Fruit fly (Drosophila melanogaster) whole organism, embryonic: ENCODE measurements around the gene slif.

ENCODE experiments used
- CG1233 ChIP-seq: fragments of 200-800 bp; sonication (Bioruptor generic); optimal IDR thresholded peaks from 4 replicates; lab custom pipeline; 2018; ENCODE audit warnings: missing biosample characterization, mild to moderate bottlenecking, missing genetic modification characterization
- CG12659 ChIP-seq: fragments of 200-800 bp; sonication (Bioruptor generic); optimal IDR thresholded peaks from 3 replicates; lab custom pipeline; 2017; ENCODE audit warnings: mild to moderate bottlenecking, missing biosample characterization, missing genetic modification reagents, missing genetic modification characterization
- CG14014 ChIP-seq: fragments of 200-800 bp; sonication (Bioruptor generic); IDR thresholded peaks from 2 replicates; pipeline ENCODE4 v1.3.6; 2022; ENCODE audit warnings: missing biosample characterization, missing genetic modification characterization
- CG14860 ChIP-seq: fragments of 200-800 bp; sonication (Bioruptor generic); IDR thresholded peaks from 3 replicates; pipeline ENCODE4 v1.3.6; 2022; ENCODE audit warnings: missing biosample characterization, missing genetic modification characterization; ENCODE audit not compliant: partially characterized antibody
- CG17385 ChIP-seq: fragments of 200-800 bp; sonication (Bioruptor generic); optimal IDR thresholded peaks from 3 replicates; lab custom pipeline; 2018; ENCODE audit warnings: missing biosample characterization, mild to moderate bottlenecking, missing genetic modification characterization
- CG17568 ChIP-seq: fragments of 200-800 bp; sonication (Bioruptor generic); optimal IDR thresholded peaks from 2 replicates; lab custom pipeline; 2018; ENCODE audit warnings: missing biosample characterization, mild to moderate bottlenecking, missing genetic modification characterization, moderate library complexity
- CG30403 ChIP-seq: fragments of 200-800 bp; sonication (Bioruptor generic); optimal IDR thresholded peaks from 3 replicates; lab custom pipeline; 2016; ENCODE audit warnings: missing biosample characterization, missing genetic modification characterization
- CG42726 ChIP-seq: fragments of 200-800 bp; sonication (Bioruptor generic); IDR thresholded peaks from 2 replicates; pipeline ENCODE4 v1.3.6; 2022; ENCODE audit warnings: missing biosample characterization, missing genetic modification characterization; ENCODE audit not compliant: partially characterized antibody
- CG4707 ChIP-seq: fragments of 200-800 bp; sonication (Bioruptor generic); optimal IDR thresholded peaks from 2 replicates; lab custom pipeline; 2018; ENCODE audit warnings: missing biosample characterization, mild to moderate bottlenecking, missing genetic modification characterization, moderate library complexity
- CG4730 ChIP-seq: fragments of 200-800 bp; sonication (Bioruptor generic); IDR thresholded peaks from 2 replicates; pipeline ENCODE4 v1.3.6; 2022; ENCODE audit warnings: missing biosample characterization, missing genetic modification characterization
- CG6654 ChIP-seq: fragments of 200-800 bp; sonication (Bioruptor generic); optimal IDR thresholded peaks from 2 replicates; lab custom pipeline; 2017; ENCODE audit warnings: missing biosample characterization, mild to moderate bottlenecking, missing genetic modification characterization
- CG6683 ChIP-seq: fragments of 200-800 bp; sonication (Bioruptor generic); optimal IDR thresholded peaks from 2 replicates; lab custom pipeline; 2017; ENCODE audit warnings: missing biosample characterization, mild to moderate bottlenecking, missing genetic modification characterization, missing genetic modification reagents
- CG6765 ChIP-seq: fragments of 200-800 bp; sonication (Bioruptor generic); optimal IDR thresholded peaks from 3 replicates; lab custom pipeline; 2017; ENCODE audit warnings: missing biosample characterization, mild to moderate bottlenecking, missing genetic modification characterization
- CG7745 ChIP-seq: fragments of 200-800 bp; sonication (Bioruptor generic); optimal IDR thresholded peaks from 2 replicates; lab custom pipeline; 2018; ENCODE audit warnings: missing biosample characterization, mild to moderate bottlenecking, missing genetic modification characterization, moderate library complexity
- CG7839 ChIP-seq: fragments of 200-800 bp; sonication (Bioruptor generic); optimal IDR thresholded peaks from 3 replicates; lab custom pipeline; 2018; ENCODE audit warnings: missing biosample characterization, mild to moderate bottlenecking, missing genetic modification characterization, moderate library complexity
- CG8089 ChIP-seq: fragments of 200-800 bp; sonication (Bioruptor generic); optimal IDR thresholded peaks from 3 replicates; lab custom pipeline; 2016; ENCODE audit warnings: missing biosample characterization, missing genetic modification characterization
- CG9609 ChIP-seq: fragments of 200-800 bp; sonication (Bioruptor generic); optimal IDR thresholded peaks from 3 replicates; lab custom pipeline; 2016; ENCODE audit warnings: missing biosample characterization, missing genetic modification characterization
- CG9932 ChIP-seq: fragments of 200-800 bp; sonication (Bioruptor generic); IDR thresholded peaks from 2 replicates; pipeline ENCODE4 v1.3.6; 2022; ENCODE audit warnings: missing biosample characterization, missing genetic modification characterization
- CoRest ChIP-seq: fragments of 200-800 bp; sonication (Bioruptor generic); optimal IDR thresholded peaks from 3 replicates; lab custom pipeline; 2018; ENCODE audit warnings: missing biosample characterization, mild to moderate bottlenecking, missing genetic modification characterization, moderate library complexity
- CrebB ChIP-seq: fragments of 200-800 bp; sonication (Bioruptor generic); optimal IDR thresholded peaks from 3 replicates; lab custom pipeline; 2018; ENCODE audit warnings: missing biosample characterization, mild to moderate bottlenecking, missing genetic modification characterization
- Dbx ChIP-seq: fragments of 200-800 bp; sonication (Bioruptor generic); IDR thresholded peaks from 3 replicates; pipeline ENCODE4 v1.3.6; 2022; ENCODE audit warnings: missing biosample characterization, missing genetic modification characterization
- Elba2 ChIP-seq: fragments of 200-800 bp; sonication (Bioruptor generic); optimal IDR thresholded peaks from 3 replicates; lab custom pipeline; 2016; ENCODE audit warnings: missing biosample characterization, missing genetic modification characterization
- Ets65A ChIP-seq: fragments of 200-800 bp; sonication (Bioruptor generic); peaks from one replicate; lab custom pipeline; 2016; ENCODE audit warnings: missing biosample characterization, missing genetic modification characterization
- Ets97D ChIP-seq: fragments of 200-800 bp; sonication (Bioruptor generic); optimal IDR thresholded peaks from 3 replicates; lab custom pipeline; 2016; ENCODE audit warnings: missing biosample characterization, missing genetic modification characterization
- H2.0 ChIP-seq: fragments of 200-800 bp; sonication (Bioruptor generic); IDR thresholded peaks from 2 replicates; pipeline ENCODE4 v1.3.6; 2022; ENCODE audit warnings: missing biosample characterization, missing genetic modification characterization
- HLH54F ChIP-seq: fragments of 200-800 bp; sonication (Bioruptor generic); optimal IDR thresholded peaks from 3 replicates; lab custom pipeline; 2016; ENCODE audit warnings: missing biosample characterization, missing genetic modification characterization
- HLHmδ ChIP-seq: fragments of 200-800 bp; sonication (Bioruptor generic); optimal IDR thresholded peaks from 2 replicates; lab custom pipeline; 2018; ENCODE audit warnings: missing biosample characterization, mild to moderate bottlenecking, missing genetic modification characterization, moderate library complexity
- Hr78 ChIP-seq, 2 experiments: fragments of 200-800 bp in 1 of 2; fragments of >200 bp in 1 of 2; sonication (Bioruptor generic) in 1 of 2; optimal IDR thresholded peaks; 2 replicates each; lab custom pipeline; 2017 to 2019; ENCODE audit warnings: missing biosample characterization in 2 of 2, missing genetic modification characterization in 2 of 2, mild to moderate bottlenecking in 1 of 2, moderate library complexity in 1 of 2
- MBD-R2 ChIP-seq: fragments of 200-800 bp; sonication (Bioruptor generic); IDR thresholded peaks from 2 replicates; pipeline ENCODE4 v1.3.6; 2022; ENCODE audit warnings: missing biosample characterization, missing genetic modification characterization
- Mes4 ChIP-seq: fragments of 200-800 bp; sonication (Bioruptor generic); optimal IDR thresholded peaks from 2 replicates; lab custom pipeline; 2016; ENCODE audit warnings: missing biosample characterization, missing genetic modification characterization
- Rx ChIP-seq: fragments of 200-800 bp; sonication (Bioruptor generic); IDR thresholded peaks from 2 replicates; pipeline ENCODE4 v1.3.6; 2022; ENCODE audit warnings: missing biosample characterization, missing genetic modification characterization
- cad ChIP-seq: fragments of >200 bp; optimal IDR thresholded peaks from 2 replicates; lab custom pipeline; 2017; ENCODE audit warnings: missing biosample characterization, missing genetic modification characterization
- chm ChIP-seq: fragments of 200-800 bp; sonication (Bioruptor generic); IDR thresholded peaks from 2 replicates; pipeline ENCODE4 v1.3.6; 2022; ENCODE audit warnings: missing biosample characterization, missing genetic modification characterization
- crp ChIP-seq, 2 experiments: fragments of 200-800 bp; sonication (Bioruptor generic); optimal IDR thresholded peaks; 2 replicates in 1 of 2; 3 replicates in 1 of 2; lab custom pipeline; 2017; ENCODE audit warnings: missing biosample characterization in 2 of 2, missing genetic modification characterization in 2 of 2, mild to moderate bottlenecking in 1 of 2, moderate library complexity in 1 of 2
- gcm ChIP-seq: fragments of 200-800 bp; sonication (Bioruptor generic); optimal IDR thresholded peaks from 2 replicates; lab custom pipeline; 2019; ENCODE audit warnings: missing biosample characterization, mild to moderate bottlenecking, missing genetic modification characterization, moderate library complexity
- gsb-n ChIP-seq: fragments of 200-800 bp; sonication (Bioruptor generic); optimal IDR thresholded peaks from 3 replicates; lab custom pipeline; 2018; ENCODE audit warnings: missing biosample characterization, mild to moderate bottlenecking, missing genetic modification characterization
- hth ChIP-seq: fragments of >200 bp; optimal IDR thresholded peaks from 2 replicates; lab custom pipeline; 2017; ENCODE audit warnings: inconsistent platforms
- lilli ChIP-seq: fragments of 200-800 bp; sonication (Bioruptor generic); optimal IDR thresholded peaks from 3 replicates; lab custom pipeline; 2016; ENCODE audit warnings: missing biosample characterization, missing genetic modification characterization
- mam ChIP-seq: fragments of 200-800 bp; sonication (Bioruptor generic); optimal IDR thresholded peaks from 3 replicates; lab custom pipeline; 2016; ENCODE audit warnings: missing biosample characterization, missing genetic modification characterization
- pfk ChIP-seq: fragments of 200-800 bp; sonication (Bioruptor generic); optimal IDR thresholded peaks from 2 replicates; lab custom pipeline; 2018; ENCODE audit warnings: missing biosample characterization, mild to moderate bottlenecking, missing genetic modification characterization, moderate library complexity
- repo ChIP-seq: fragments of 200-800 bp; sonication (Bioruptor generic); optimal IDR thresholded peaks from 2 replicates; lab custom pipeline; 2016; ENCODE audit warnings: missing biosample characterization, missing genetic modification characterization
- ro ChIP-seq: fragments of 200-800 bp; sonication (Bioruptor generic); IDR thresholded peaks from 2 replicates; pipeline ENCODE4 v1.3.6; 2022; ENCODE audit warnings: missing biosample characterization, missing genetic modification characterization
- tll ChIP-seq, 2 experiments: fragments of 200-800 bp in 1 of 2; fragments of >200 bp in 1 of 2; sonication (Bioruptor generic) in 1 of 2; optimal IDR thresholded peaks; 2 replicates each; lab custom pipeline; 2017 to 2019; ENCODE audit warnings: missing biosample characterization in 2 of 2, missing genetic modification characterization in 2 of 2, mild to moderate bottlenecking in 1 of 2, moderate library complexity in 1 of 2
- tna ChIP-seq: fragments of 200-800 bp; sonication (Bioruptor generic); IDR thresholded peaks from 2 replicates; pipeline ENCODE4 v1.3.6; 2022; ENCODE audit warnings: missing biosample characterization, missing genetic modification characterization; ENCODE audit not compliant: partially characterized antibody

slif gene

DNA sequence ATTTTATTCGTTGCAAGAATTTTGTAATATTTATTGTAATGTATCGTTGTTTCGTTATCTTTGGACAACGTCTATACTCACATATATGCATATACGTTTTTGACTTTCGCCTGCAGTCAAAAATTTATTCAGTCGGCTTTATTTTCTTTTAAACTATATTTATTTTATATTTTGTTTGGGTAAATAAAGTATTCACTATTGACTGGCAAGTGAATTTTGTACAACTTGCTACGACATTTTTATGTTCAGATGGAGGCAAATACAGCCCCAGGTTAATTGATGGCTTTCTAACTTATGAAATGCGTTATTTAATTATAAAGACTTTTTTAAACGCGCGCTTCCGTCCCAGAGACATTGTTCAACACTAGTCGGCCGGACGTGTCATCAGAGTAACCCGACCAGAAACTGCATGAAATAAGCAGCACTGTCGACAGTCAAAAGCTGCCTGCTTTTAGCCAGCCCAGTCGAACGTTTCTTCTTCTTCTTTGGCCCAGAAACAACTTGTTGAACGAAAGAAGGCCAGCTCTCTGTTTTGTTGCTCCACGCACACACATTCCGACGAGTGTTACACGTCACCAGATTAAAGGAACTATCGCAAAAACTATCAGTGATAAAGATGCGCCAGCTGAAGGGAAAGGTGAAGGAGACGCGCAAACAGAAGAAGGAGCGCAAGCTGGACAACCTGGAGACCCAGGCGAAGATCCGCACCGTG lies 17.3 kb upstream of the slif start, which contains the start of gene CG33169 (continued):
- TF ChIP-seq tll (GFP tag; optimal IDR thresholded peaks at IDR 0.05; lab: Kevin White, UChicago) (peak in 1 of 2 experiments; percentile 16), tna (GFP tag; lab: Robert Waterston, UW) (peak; percentile 50), cad (GFP tag; lab: Kevin White, UChicago) (no peak), CG6683 (no peak), CG8089 (GFP tag; lab: Kevin White, UChicago) (peak; percentile 81), chm (peak; percentile 76), HLH54F (GFP tag; lab: Kevin White, UChicago) (peak; percentile 94), Hr78 (GFP tag; optimal IDR thresholded peaks at IDR 0.05; lab: Kevin White, UChicago) (no peak), MBD-R2 (peak; percentile 98), pfk (peak; percentile 71), Ets97D (GFP tag; lab: Kevin White, UChicago) (peak; percentile 98), CG6654 (GFP tag; lab: Kevin White, UChicago) (no peak), CoRest (peak; percentile 84), HLHmδ (peak; percentile 59), CG9609 (GFP tag; lab: Kevin White, UChicago) (peak; percentile 92), H2.0 (GFP tag; lab: Robert Waterston, UW) (peak; percentile 83), CG9932 (GFP tag; lab: Robert Waterston, UW) (peak; percentile 94), CG7839 (tag; lab: Kevin White, UChicago) (peak; percentile 77), CG6765 (GFP tag; lab: Kevin White, UChicago) (peak; percentile 36), CG4707 (GFP tag; lab: Kevin White, UChicago) (peak; percentile 61), crp (GFP tag; optimal IDR thresholded peaks at IDR 0.05; lab: Kevin White, UChicago) (peak in 1 of 2 experiments; percentile 78), CG17568 (no peak), repo (peak; percentile 87), CG12659 (GFP tag; lab: Kevin White, UChicago) (peak; percentile 93), mam (GFP tag; lab: Kevin White, UChicago) (peak; percentile 96), ro (GFP tag; lab: Robert Waterston, UW) (peak; percentile 73; the same call in 1 of the 2 replicates), lilli (peak; percentile 87), CG14014 (GFP tag; lab: Robert Waterston, UW) (peak; percentile 86), CrebB (tag; lab: Kevin White, UChicago) (peak; percentile 82), Dbx (GFP tag; lab: Robert Waterston, UW) (peak; percentile 93), gsb-n (tag; lab: Kevin White, UChicago) (peak; percentile 43), Elba2 (GFP tag; lab: Kevin White, UChicago) (peak; percentile 51), gcm (GFP tag; lab: Kevin White, UChicago) (peak; percentile 9), CG14860 (GFP tag; lab: Robert Waterston, UW) (0 out of 3 replicates have a peak, but pooled peaks have one; percentile 44), Rx (GFP tag; lab: Robert Waterston, UW) (peak; percentile 81), CG30403 (peak; percentile 78), CG4730 (GFP tag; lab: Robert Waterston, UW) (peak; percentile 44), Mes4 (GFP tag; lab: Kevin White, UChicago) (peak; percentile 75), Ets65A (GFP tag; lab: Kevin White, UChicago) (peak; percentile 100), CG17385 (GFP tag; lab: Kevin White, UChicago) (peak; percentile 100), CG42726 (peak; percentile 91), CG7745 (tag; lab: Kevin White, UChicago) (no peak), hth (lab: Kevin White, UChicago) (no peak), CG1233 (GFP tag; lab: Kevin White, UChicago) (peak; percentile 71)
